Worm (Caenorhabditis elegans) whole organism, L4 larva: ENCODE measurements around the gene irld-17.

Source experiments
- F44E2.7 ChIP-seq: fragments of 200-800 bp; sonication (Bioruptor generic); IDR thresholded peaks from 2 replicates; pipeline ENCODE4 v2.1.2; 2022; ENCODE audit warnings: missing genetic modification characterization, missing compliant biosample characterization
- T26A8.4 ChIP-seq: fragments of 200-800 bp; sonication (Bioruptor generic); IDR thresholded peaks from 2 replicates; pipeline ENCODE4 v1.3.6; 2022; ENCODE audit warnings: missing genetic modification characterization, missing compliant biosample characterization
- Y48G9A.11 ChIP-seq: fragments of 200-800 bp; sonication (Bioruptor generic); IDR thresholded peaks from 2 replicates; pipeline ENCODE4 v1.3.6; 2022; ENCODE audit warnings: missing genetic modification reagents, missing genetic modification characterization, missing compliant biosample characterization
- ZK337.2 ChIP-seq: fragments of 200-800 bp; sonication (Bioruptor generic); IDR thresholded peaks from 2 replicates; pipeline ENCODE4 v1.3.6; 2022; ENCODE audit warnings: missing genetic modification reagents, missing genetic modification characterization, missing compliant biosample characterization
- aha-1 ChIP-seq: fragments of 150-350 bp; peaks from one replicate; lab custom pipeline; 2014; ENCODE audit warnings: missing biosample characterization, missing genetic modification characterization
- aly-2 ChIP-seq: sonication (generic microtip); optimal IDR thresholded peaks from 2 replicates; lab custom pipeline; 2018; ENCODE audit warnings: missing biosample characterization, missing genetic modification characterization
- daf-16 ChIP-seq, 3 experiments: sonication (generic microtip); optimal IDR thresholded peaks; 2 replicates each; lab custom pipeline; 2016 to 2017; ENCODE audit warnings: missing genetic modification characterization in 3 of 3, missing genetic modification reagents in 3 of 3, mild to moderate bottlenecking in 2 of 3, missing compliant biosample characterization in 2 of 3, missing biosample characterization in 1 of 3, moderate library complexity in 1 of 3
- daf-19 ChIP-seq: fragments of 200-800 bp; sonication (Bioruptor generic); conservative IDR thresholded peaks from 2 replicates; pipeline ENCODE4 v1.3.6; 2022; ENCODE audit warnings: missing genetic modification characterization, missing compliant biosample characterization
- daf-8 ChIP-seq: fragments of 200-800 bp; sonication (Bioruptor generic); IDR thresholded peaks from 2 replicates; pipeline ENCODE4 v1.3.6; 2022; ENCODE audit warnings: missing genetic modification characterization, missing compliant biosample characterization
- dmd-6 ChIP-seq: fragments of 200-800 bp; sonication (Bioruptor generic); IDR thresholded peaks from 2 replicates; pipeline ENCODE4 v1.3.6; 2022; ENCODE audit warnings: missing genetic modification reagents, missing genetic modification characterization, missing compliant biosample characterization
- dpl-1 ChIP-seq: fragments of 150-350 bp; optimal IDR thresholded peaks from 2 replicates; lab custom pipeline; 2014; ENCODE audit warnings: missing biosample characterization, missing genetic modification reagents, missing genetic modification characterization
- dve-1 ChIP-seq: sonication (generic microtip); optimal IDR thresholded peaks from 2 replicates; lab custom pipeline; 2017; ENCODE audit warnings: antibody characterized with exemption, mild to moderate bottlenecking, missing genetic modification characterization, missing compliant biosample characterization; ENCODE audit not compliant: insufficient read depth
- fkh-10 ChIP-seq: fragments of 150-350 bp; optimal IDR thresholded peaks from 2 replicates; lab custom pipeline; 2014; ENCODE audit warnings: missing biosample characterization, missing genetic modification reagents, missing genetic modification characterization
- fos-1 ChIP-seq: fragments of 150-350 bp; optimal IDR thresholded peaks from 2 replicates; lab custom pipeline; 2014; ENCODE audit warnings: missing biosample characterization, missing genetic modification characterization
- hlh-11 ChIP-seq: fragments of 200-800 bp; sonication (Bioruptor generic); optimal IDR thresholded peaks from 2 replicates; lab custom pipeline; 2018; ENCODE audit warnings: mild to moderate bottlenecking, missing genetic modification characterization, missing compliant biosample characterization
- hlh-30 ChIP-seq: sonication (generic microtip); optimal IDR thresholded peaks from 2 replicates; lab custom pipeline; 2017; ENCODE audit warnings: antibody characterized with exemption, mild to moderate bottlenecking, missing genetic modification characterization, missing compliant biosample characterization; ENCODE audit not compliant: insufficient read depth
- lin-15B ChIP-seq: fragments of 150-350 bp; sonication (generic microtip); optimal IDR thresholded peaks from 3 replicates; lab custom pipeline; 2014; ENCODE audit warnings: missing biosample characterization, missing genetic modification characterization
- lin-39 ChIP-seq: fragments of 150-350 bp; optimal IDR thresholded peaks from 2 replicates; lab custom pipeline; 2014; ENCODE audit warnings: missing biosample characterization, missing genetic modification reagents, missing genetic modification characterization
- lir-3 ChIP-seq: sonication (generic microtip); optimal IDR thresholded peaks from 2 replicates; lab custom pipeline; 2016; ENCODE audit warnings: mild to moderate bottlenecking, missing genetic modification characterization, missing compliant biosample characterization
- lsy-2 ChIP-seq, 2 experiments: fragments of 150-350 bp in 1 of 2; sonication (generic microtip) in 1 of 2; optimal IDR thresholded peaks; 2 replicates each; lab custom pipeline; 2014 to 2017; ENCODE audit warnings: missing biosample characterization in 2 of 2, missing genetic modification characterization in 2 of 2
- madf-5 ChIP-seq, 2 experiments: fragments of 200-800 bp; sonication (Bioruptor generic); IDR thresholded peaks; 2 replicates each; pipeline ENCODE4 v1.3.6; 2022; ENCODE audit warnings: missing compliant biosample characterization in 2 of 2, missing genetic modification characterization in 2 of 2
- mdl-1 ChIP-seq, 2 experiments: fragments of 150-350 bp in 1 of 2; sonication (generic microtip) in 1 of 2; optimal IDR thresholded peaks; 2 replicates each; lab custom pipeline; 2014 to 2017; ENCODE audit warnings: missing biosample characterization in 2 of 2, missing genetic modification characterization in 2 of 2
- mep-1 ChIP-seq: fragments of 150-350 bp; sonication (generic microtip); optimal IDR thresholded peaks from 3 replicates; lab custom pipeline; 2014; ENCODE audit warnings: missing biosample characterization, missing genetic modification characterization
- nhr-102 ChIP-seq: sonication (generic microtip); optimal IDR thresholded peaks from 2 replicates; lab custom pipeline; 2016; ENCODE audit warnings: mild to moderate bottlenecking, missing genetic modification characterization, moderate library complexity, missing compliant biosample characterization
- nhr-11 ChIP-seq: fragments of 150-350 bp; optimal IDR thresholded peaks from 2 replicates; lab custom pipeline; 2014; ENCODE audit warnings: missing biosample characterization, missing genetic modification characterization
- nhr-25 ChIP-seq: sonication (generic microtip); optimal IDR thresholded peaks from 2 replicates; lab custom pipeline; 2017; ENCODE audit warnings: missing genetic modification characterization, mild to moderate bottlenecking, missing compliant biosample characterization, antibody characterized with exemption, moderate library complexity, borderline replicate concordance; ENCODE audit not compliant: insufficient read depth
- nhr-28 ChIP-seq: fragments of 150-350 bp; optimal IDR thresholded peaks from 2 replicates; lab custom pipeline; 2014; ENCODE audit warnings: missing biosample characterization, missing genetic modification characterization
- nhr-42 ChIP-seq: fragments of 200-800 bp; sonication (Bioruptor generic); IDR thresholded peaks from 2 replicates; pipeline ENCODE4 v1.3.6; 2022; ENCODE audit warnings: missing genetic modification characterization, missing compliant biosample characterization
- nhr-77 ChIP-seq: fragments of 150-350 bp; optimal IDR thresholded peaks from 2 replicates; lab custom pipeline; 2014; ENCODE audit warnings: missing biosample characterization, missing genetic modification characterization
- pha-4 ChIP-seq, 2 experiments: fragments of 150-350 bp in 1 of 2; fragments of 200-800 bp in 1 of 2; sonication (Bioruptor generic) in 1 of 2; IDR thresholded peaks in 1 of 2; optimal IDR thresholded peaks in 1 of 2; 2 replicates each; pipeline versions ENCODE4 v1.3.6 to Lab custom; 2014 to 2022; ENCODE audit warnings: missing genetic modification characterization in 2 of 2, missing genetic modification reagents in 2 of 2, missing biosample characterization in 1 of 2, missing compliant biosample characterization in 1 of 2
- pqm-1 ChIP-seq: sonication (generic microtip); optimal IDR thresholded peaks from 2 replicates; lab custom pipeline; 2017; ENCODE audit warnings: missing biosample characterization, missing genetic modification characterization
- set-16 ChIP-seq: fragments of 200-800 bp; sonication (Bioruptor generic); IDR thresholded peaks from 2 replicates; pipeline ENCODE4 v1.3.6; 2022; ENCODE audit warnings: missing genetic modification reagents, missing genetic modification characterization, missing compliant biosample characterization
- tag-97 ChIP-seq: fragments of 200-800 bp; sonication (Bioruptor generic); IDR thresholded peaks from 2 replicates; pipeline ENCODE4 v1.3.6; 2022; ENCODE audit warnings: missing genetic modification characterization, missing compliant biosample characterization
- tra-1 ChIP-seq: fragments of 200-800 bp; sonication (Bioruptor generic); IDR thresholded peaks from 2 replicates; pipeline ENCODE4 v1.3.6; 2022; ENCODE audit warnings: missing genetic modification reagents, missing genetic modification characterization, missing compliant biosample characterization
- unc-39 ChIP-seq: sonication (generic microtip); optimal IDR thresholded peaks from 2 replicates; lab custom pipeline; 2017; ENCODE audit warnings: missing biosample characterization, missing genetic modification characterization
- zag-1 ChIP-seq: fragments of 150-350 bp; optimal IDR thresholded peaks from 2 replicates; lab custom pipeline; 2014; ENCODE audit warnings: missing biosample characterization, missing genetic modification characterization
- zfp-2 ChIP-seq: sonication (generic microtip); optimal IDR thresholded peaks from 2 replicates; lab custom pipeline; 2016; ENCODE audit warnings: mild to moderate bottlenecking, missing genetic modification characterization, missing compliant biosample characterization
- zfp-3 ChIP-seq: fragments of 200-800 bp; sonication (Bioruptor generic); conservative IDR thresholded peaks from 2 replicates; pipeline ENCODE4 v1.3.6; 2022; ENCODE audit warnings: missing genetic modification reagents, missing genetic modification characterization, missing compliant biosample characterization
- zip-2 ChIP-seq: fragments of 150-350 bp; optimal IDR thresholded peaks from 2 replicates; lab custom pipeline; 2014; ENCODE audit warnings: missing biosample characterization, missing genetic modification characterization

Gene irld-17

ce11 chrV:1593799-1594420 lies 37.9 kb upstream of the irld-17 start, which contains the start of gene F16B4.4 (continued):
- TF ChIP-seq unc-39 (tag; lab: Kevin White, UChicago), result no peak
- TF ChIP-seq nhr-77 (tag; lab: Kevin White, UChicago), result peak; percentile 2
- TF ChIP-seq mep-1 (tag; lab: Kevin White, UChicago), result no peak
- TF ChIP-seq dpl-1 (GFP tag; lab: Kevin White, UChicago), result no peak
- TF ChIP-seq nhr-102 (tag; lab: Kevin White, UChicago), result no peak
- TF ChIP-seq mdl-1 (tag; optimal IDR thresholded peaks at IDR 0.05; lab: Kevin White, UChicago), result peak in 1 of 2 experiments; percentile 6
- no peak for TF ChIP-seq aly-2

- no peak for TF ChIP-seq F44E2.7 (GFP tag; lab: Robert Waterston, UW)
- peak; percentile 55 for TF ChIP-seq T26A8.4
- TF ChIP-seq dmd-6, result peak; percentile 11; the same call in 1 of the 2 replicates
- peak; percentile 56; the same call in 1 of the 2 replicates for TF ChIP-seq zfp-3 (GFP tag; lab: Robert Waterston, UW)
- TF ChIP-seq daf-8, result no peak
- TF ChIP-seq tra-1, result no peak
- TF ChIP-seq daf-19 (GFP tag; lab: Robert Waterston, UW), result no peak
Observed at ce11 chrV:1594554-1595092, 37.2 kb upstream of the irld-17 start.

ce11 chrV:1599088-1599487 lies 32.7 kb upstream of the irld-17 start:
- TF ChIP-seq ZK337.2 (GFP tag; lab: Robert Waterston, UW) (0 out of 2 replicates have a peak, but pooled peaks have one; percentile 30), hlh-30 (tag; lab: Kevin White, UChicago) (peak; percentile 19), dve-1 (tag; lab: Kevin White, UChicago) (peak; percentile 7), nhr-42 (GFP tag; lab: Robert Waterston, UW) (peak; percentile 67; the same call in 1 of the 2 replicates), dmd-6 (peak; percentile 61)

ce11 chrV:1600561-1601088 lies 31.2 kb upstream of the irld-17 start, which contains the start of gene F16B4.2:
TSS of gene F16B4.2 (plus strand) at chrV:1601038.
- TF ChIP-seq nhr-28 (tag; lab: Kevin White, UChicago) (peak; percentile 0), fos-1 (tag; lab: Kevin White, UChicago) (no peak), dve-1 (tag; lab: Kevin White, UChicago) (peak; percentile 2), lin-15B (tag; lab: Kevin White, UChicago) (no peak), lsy-2 (tag; optimal IDR thresholded peaks at IDR 0.05; lab: Kevin White, UChicago) (no peak), zip-2 (no peak), madf-5 (GFP tag; IDR thresholded peaks at IDR 0.05; lab: Robert Waterston, UW) (no peak), daf-16 (GFP tag; optimal IDR thresholded peaks at IDR 0.05; lab: Kevin White, UChicago) (no peak), daf-16 (tag; optimal IDR thresholded peaks at IDR 0.05; lab: Kevin White, UChicago) (peak; percentile 38), Y48G9A.11 (GFP tag; lab: Robert Waterston, UW) (no peak), set-16 (GFP tag; lab: Robert Waterston, UW) (no peak), lin-39 (tag; lab: Kevin White, UChicago) (no peak), aha-1 (tag; lab: Kevin White, UChicago) (no peak), pha-4 (GFP tag; IDR thresholded peaks at IDR 0.05; lab: Robert Waterston, UW) (no peak), pha-4 (tag; optimal IDR thresholded peaks at IDR 0.05; lab: Kevin White, UChicago) (no peak), daf-19 (GFP tag; lab: Robert Waterston, UW) (no peak), nhr-102 (tag; lab: Kevin White, UChicago) (no peak)

ce11 chrV:1607790-1608189 lies 24.0 kb upstream of the irld-17 start, which contains the start of gene nhr-178:
TSS of gene nhr-178 (minus strand) at chrV:1607953.
- TF ChIP-seq tag-97 (GFP tag; lab: Robert Waterston, UW) (no peak), lir-3 (tag; lab: Kevin White, UChicago) (no peak), nhr-11 (no peak), zag-1 (tag; lab: Kevin White, UChicago) (no peak), tra-1 (peak; percentile 60; the same call in 1 of the 2 replicates), nhr-25 (no peak), nhr-77 (tag; lab: Kevin White, UChicago) (peak; percentile 99), lsy-2 (tag; optimal IDR thresholded peaks at IDR 0.05; lab: Kevin White, UChicago) (peak in 1 of 2 experiments; percentile 28), dve-1 (tag; lab: Kevin White, UChicago) (peak; percentile 85), nhr-42 (GFP tag; lab: Robert Waterston, UW) (peak; percentile 90), mep-1 (tag; lab: Kevin White, UChicago) (peak; percentile 33), mdl-1 (tag; optimal IDR thresholded peaks at IDR 0.05; lab: Kevin White, UChicago) (peak in 1 of 2 experiments; percentile 45), zfp-2 (tag; lab: Kevin White, UChicago) (no peak), hlh-30 (tag; lab: Kevin White, UChicago) (peak; percentile 23), pqm-1 (tag; lab: Kevin White, UChicago) (peak; percentile 79), hlh-11 (peak; percentile 88), fkh-10 (GFP tag; lab: Kevin White, UChicago) (no peak), set-16 (GFP tag; lab: Robert Waterston, UW) (no peak)
